Worm (Caenorhabditis elegans): ENCODE results near the gene dhs-5.

ce11 chrII:5436833-5437232 is 16.8 kb upstream of the dhs-5 start, which contains the start of gene dct-5:
- TF ChIP-seq F39B2.1 (GFP tag; IDR thresholded peaks at IDR 0.05) (no peak), ztf-25 (GFP tag; IDR thresholded peaks at IDR 0.05) (no peak), nfya-1 (tag; optimal IDR thresholded peaks at IDR 0.05; ENCODE audit: borderline replicate concordance, insufficient read depth) (no peak)
